Worm (Caenorhabditis elegans) whole organism, young adult: Measurements from ENCODE around the gene flp-23.
A peak's percentile ranks its signal among the peaks of the same experiment; 100 is the strongest.

ENCODE experiments used
- C06A6.2 ChIP-seq: fragments of 200-800 bp; sonication (Bioruptor generic); conservative IDR thresholded peaks from 2 replicates; pipeline ENCODE4 v1.3.6; 2022; ENCODE audit warnings: missing genetic modification characterization, missing compliant biosample characterization
- D2030.7 ChIP-seq: fragments of 200-800 bp; sonication (Bioruptor generic); IDR thresholded peaks from 2 replicates; pipeline ENCODE4 v1.3.6; 2022; ENCODE audit warnings: missing genetic modification reagents, missing genetic modification characterization, missing compliant biosample characterization
- F10E7.11 ChIP-seq: sonication (generic microtip); optimal IDR thresholded peaks from 2 replicates; lab custom pipeline; 2017; ENCODE audit warnings: mild to moderate bottlenecking, missing genetic modification characterization, moderate library complexity, missing compliant biosample characterization
- F22D6.2 ChIP-seq: sonication (generic microtip); optimal IDR thresholded peaks from 2 replicates; lab custom pipeline; 2016; ENCODE audit warnings: mild to moderate bottlenecking, missing genetic modification characterization, missing compliant biosample characterization
- F23B12.7 ChIP-seq: sonication (generic microtip); optimal IDR thresholded peaks from 2 replicates; lab custom pipeline; 2017; ENCODE audit warnings: missing genetic modification characterization, mild to moderate bottlenecking, missing compliant biosample characterization, antibody characterized with exemption, moderate library complexity; ENCODE audit not compliant: insufficient read depth
- F37B4.10 ChIP-seq: fragments of 200-800 bp; sonication (Bioruptor generic); IDR thresholded peaks from 2 replicates; pipeline ENCODE4 v1.3.6; 2022; ENCODE audit warnings: missing genetic modification characterization, missing compliant biosample characterization
- F57C9.4 ChIP-seq: sonication (generic microtip); optimal IDR thresholded peaks from 2 replicates; lab custom pipeline; 2017; ENCODE audit warnings: mild to moderate bottlenecking, missing genetic modification characterization, missing compliant biosample characterization
- K11D2.4 ChIP-seq: fragments of 200-800 bp; sonication (Bioruptor generic); IDR thresholded peaks from 2 replicates; pipeline ENCODE4 v1.3.6; 2022; ENCODE audit warnings: missing genetic modification reagents, missing genetic modification characterization, missing compliant biosample characterization
- K12H6.12 ChIP-seq: fragments of 200-800 bp; sonication (Bioruptor generic); optimal IDR thresholded peaks from 2 replicates; lab custom pipeline; 2018; ENCODE audit warnings: mild to moderate bottlenecking, missing genetic modification characterization, missing compliant biosample characterization
- Y53F4B.3 ChIP-seq: fragments of 200-800 bp; sonication (Bioruptor generic); IDR thresholded peaks from 2 replicates; pipeline ENCODE4 v1.3.6; 2022; ENCODE audit warnings: missing genetic modification reagents, missing genetic modification characterization, missing compliant biosample characterization
- Y79H2A.3 ChIP-seq: fragments of 200-800 bp; sonication (Bioruptor generic); conservative IDR thresholded peaks from 2 replicates; pipeline ENCODE4 v1.3.6; 2022; ENCODE audit warnings: missing genetic modification reagents, missing genetic modification characterization, missing compliant biosample characterization
- ama-1 ChIP-seq, 3 experiments: fragments of 150-350 bp in 1 of 3; sonication (generic microtip) in 2 of 3; optimal IDR thresholded peaks; 2 replicates each; lab custom pipeline; 2014 to 2018; ENCODE audit warnings: missing biosample characterization in 2 of 3, missing genetic modification characterization in 2 of 3, missing genetic modification reagents in 2 of 3
- aptf-2 ChIP-seq: fragments of 200-800 bp; sonication (Bioruptor generic); conservative IDR thresholded peaks from 2 replicates; pipeline ENCODE4 v1.3.6; 2022; ENCODE audit warnings: missing genetic modification reagents, missing genetic modification characterization, missing compliant biosample characterization
- bed-2 ChIP-seq: fragments of 200-800 bp; sonication (Bioruptor generic); IDR thresholded peaks from 2 replicates; pipeline ENCODE4 v1.3.6; 2022; ENCODE audit warnings: missing genetic modification reagents, missing genetic modification characterization, missing compliant biosample characterization
- cebp-1 ChIP-seq, 2 experiments: fragments of 200-800 bp in 1 of 2; sonication (Bioruptor generic) in 1 of 2; sonication (generic microtip) in 1 of 2; IDR thresholded peaks in 1 of 2; optimal IDR thresholded peaks in 1 of 2; 2 replicates each; pipeline versions ENCODE4 v1.3.6 to Lab custom; 2017 to 2022; ENCODE audit warnings: missing compliant biosample characterization in 2 of 2, missing genetic modification characterization in 2 of 2, mild to moderate bottlenecking in 1 of 2, missing genetic modification reagents in 1 of 2, moderate library complexity in 1 of 2
- ceh-40 ChIP-seq: fragments of 200-800 bp; sonication (Bioruptor generic); IDR thresholded peaks from 2 replicates; pipeline ENCODE4 v1.3.6; 2022; ENCODE audit warnings: missing genetic modification characterization, missing compliant biosample characterization
- ceh-91 ChIP-seq: fragments of 200-800 bp; sonication (Bioruptor generic); IDR thresholded peaks from 2 replicates; pipeline ENCODE4 v1.3.6; 2022; ENCODE audit warnings: missing genetic modification reagents, missing genetic modification characterization, missing compliant biosample characterization
- dpff-1 ChIP-seq: sonication (generic microtip); optimal IDR thresholded peaks from 2 replicates; lab custom pipeline; 2017; ENCODE audit warnings: mild to moderate bottlenecking, missing genetic modification characterization, missing compliant biosample characterization
- dpl-1 ChIP-seq: fragments of 150-350 bp; optimal IDR thresholded peaks from 2 replicates; lab custom pipeline; 2014; ENCODE audit warnings: missing biosample characterization, missing genetic modification reagents, missing genetic modification characterization
- efl-1 ChIP-seq: fragments of 150-350 bp; optimal IDR thresholded peaks from 2 replicates; lab custom pipeline; 2014; ENCODE audit warnings: missing biosample characterization, missing genetic modification reagents, missing genetic modification characterization
- egl-18 ChIP-seq: fragments of 200-800 bp; sonication (Bioruptor generic); IDR thresholded peaks from 2 replicates; pipeline ENCODE4 v1.3.6; 2022; ENCODE audit warnings: missing genetic modification reagents, missing genetic modification characterization, missing compliant biosample characterization
- egrh-3 ChIP-seq: fragments of 200-800 bp; sonication (Bioruptor generic); IDR thresholded peaks from 2 replicates; pipeline ENCODE4 v1.3.6; 2022; ENCODE audit warnings: missing genetic modification reagents, missing genetic modification characterization, missing compliant biosample characterization
- hlh-12 ChIP-seq: sonication (generic microtip); optimal IDR thresholded peaks from 2 replicates; lab custom pipeline; 2016; ENCODE audit warnings: missing genetic modification characterization, missing compliant biosample characterization
- hmg-20 ChIP-seq: fragments of 200-800 bp; sonication (Bioruptor generic); IDR thresholded peaks from 2 replicates; pipeline ENCODE4 v1.3.6; 2022; ENCODE audit warnings: missing genetic modification reagents, missing genetic modification characterization, missing compliant biosample characterization
- lin-35 ChIP-seq, 3 experiments: fragments of 150-350 bp in 2 of 3; sonication (generic microtip) in 1 of 3; optimal IDR thresholded peaks; 2 replicates each; lab custom pipeline; 2014 to 2018; ENCODE audit warnings: missing biosample characterization in 3 of 3, missing genetic modification characterization in 3 of 3, missing genetic modification reagents in 3 of 3
- lin-54 ChIP-seq: fragments of 200-800 bp; sonication (Bioruptor generic); optimal IDR thresholded peaks from 2 replicates; lab custom pipeline; 2018; ENCODE audit warnings: mild to moderate bottlenecking, missing genetic modification characterization, missing compliant biosample characterization
- lsy-27 ChIP-seq: sonication (generic microtip); optimal IDR thresholded peaks from 2 replicates; lab custom pipeline; 2017; ENCODE audit warnings: missing genetic modification characterization, mild to moderate bottlenecking, missing compliant biosample characterization, antibody characterized with exemption, missing genotype, borderline replicate concordance; ENCODE audit not compliant: insufficient read depth
- madf-6 ChIP-seq: fragments of 200-800 bp; sonication (Bioruptor generic); IDR thresholded peaks from 2 replicates; pipeline ENCODE4 v1.3.6; 2022; ENCODE audit warnings: missing genetic modification reagents, missing genetic modification characterization, missing compliant biosample characterization
- madf-8 ChIP-seq: fragments of 200-800 bp; sonication (Bioruptor generic); conservative IDR thresholded peaks from 2 replicates; pipeline ENCODE4 v1.3.6; 2022; ENCODE audit warnings: missing genetic modification reagents, missing genetic modification characterization, missing compliant biosample characterization
- mcd-1 ChIP-seq: fragments of 200-800 bp; sonication (Bioruptor generic); IDR thresholded peaks from 2 replicates; pipeline ENCODE4 v1.3.6; 2022; ENCODE audit warnings: missing genetic modification reagents, missing genetic modification characterization, missing compliant biosample characterization
- nfya-1 ChIP-seq: sonication (generic microtip); optimal IDR thresholded peaks from 2 replicates; lab custom pipeline; 2017; ENCODE audit warnings: antibody characterized with exemption, missing compliant biosample characterization, missing genetic modification characterization, borderline replicate concordance; ENCODE audit not compliant: insufficient read depth
- nfyb-1 ChIP-seq: fragments of 200-800 bp; sonication (Bioruptor generic); IDR thresholded peaks from 2 replicates; pipeline ENCODE4 v1.3.6; 2022; ENCODE audit warnings: missing genetic modification reagents, missing genetic modification characterization, missing compliant biosample characterization
- nhr-179 ChIP-seq: sonication (generic microtip); optimal IDR thresholded peaks from 2 replicates; lab custom pipeline; 2016; ENCODE audit warnings: mild to moderate bottlenecking, missing genetic modification characterization, missing compliant biosample characterization
- nhr-27 ChIP-seq: fragments of 200-800 bp; sonication (Bioruptor generic); optimal IDR thresholded peaks from 2 replicates; lab custom pipeline; 2018; ENCODE audit warnings: mild to moderate bottlenecking, missing genetic modification characterization, moderate library complexity, missing compliant biosample characterization
- nhr-80 ChIP-seq: sonication (generic microtip); optimal IDR thresholded peaks from 2 replicates; lab custom pipeline; 2016; ENCODE audit warnings: missing genetic modification characterization, missing compliant biosample characterization
- rec-8 ChIP-seq, 2 experiments: sonication (generic microtip); optimal IDR thresholded peaks; 2 replicates each; lab custom pipeline; 2016; ENCODE audit warnings: mild to moderate bottlenecking in 2 of 2, missing genetic modification characterization in 2 of 2, missing genetic modification reagents in 2 of 2, missing genotype in 2 of 2, missing biosample characterization in 1 of 2, missing compliant biosample characterization in 1 of 2, moderate library complexity in 1 of 2
- sea-2 ChIP-seq: fragments of 200-800 bp; sonication (Bioruptor generic); IDR thresholded peaks from 2 replicates; pipeline ENCODE4 v1.3.6; 2022; ENCODE audit warnings: missing genetic modification characterization, missing compliant biosample characterization
- snpc-1.3 ChIP-seq: sonication (generic microtip); optimal IDR thresholded peaks from 2 replicates; lab custom pipeline; 2017; ENCODE audit warnings: missing genetic modification characterization, mild to moderate bottlenecking, missing compliant biosample characterization, antibody characterized with exemption, moderate library complexity, missing genotype, missing genetic modification reagents; ENCODE audit not compliant: insufficient read depth
- somi-1 ChIP-seq: fragments of 200-800 bp; sonication (Bioruptor generic); optimal IDR thresholded peaks from 2 replicates; lab custom pipeline; 2018; ENCODE audit warnings: mild to moderate bottlenecking, missing genetic modification characterization, missing compliant biosample characterization
- unc-130 ChIP-seq: sonication (generic microtip); optimal IDR thresholded peaks from 2 replicates; lab custom pipeline; 2016; ENCODE audit warnings: missing genetic modification reagents, missing genetic modification characterization, missing compliant biosample characterization
- unc-62 ChIP-seq: fragments of 150-350 bp; optimal IDR thresholded peaks from 2 replicates; lab custom pipeline; 2014; ENCODE audit warnings: missing biosample characterization, missing genetic modification reagents, missing genetic modification characterization
- zim-3 ChIP-seq: sonication (generic microtip); optimal IDR thresholded peaks from 2 replicates; lab custom pipeline; 2017; ENCODE audit warnings: mild to moderate bottlenecking, missing genetic modification characterization, moderate library complexity, missing compliant biosample characterization
- ztf-18 ChIP-seq: sonication (generic microtip); optimal IDR thresholded peaks from 2 replicates; lab custom pipeline; 2016; ENCODE audit warnings: missing genotype, mild to moderate bottlenecking, missing genetic modification characterization, missing compliant biosample characterization
- ztf-25 ChIP-seq: fragments of 200-800 bp; sonication (Bioruptor generic); IDR thresholded peaks from 2 replicates; pipeline ENCODE4 v1.3.6; 2022; ENCODE audit warnings: missing genetic modification reagents, missing genetic modification characterization, missing compliant biosample characterization
- ztf-26 ChIP-seq: sonication (generic microtip); optimal IDR thresholded peaks from 2 replicates; lab custom pipeline; 2017; ENCODE audit warnings: missing genetic modification characterization, missing compliant biosample characterization
- ztf-28 ChIP-seq: fragments of 200-800 bp; sonication (Bioruptor generic); IDR thresholded peaks from 2 replicates; pipeline ENCODE4 v1.3.6; 2022; ENCODE audit warnings: missing genetic modification reagents, missing genetic modification characterization, missing compliant biosample characterization

Gene flp-23

DNA sequence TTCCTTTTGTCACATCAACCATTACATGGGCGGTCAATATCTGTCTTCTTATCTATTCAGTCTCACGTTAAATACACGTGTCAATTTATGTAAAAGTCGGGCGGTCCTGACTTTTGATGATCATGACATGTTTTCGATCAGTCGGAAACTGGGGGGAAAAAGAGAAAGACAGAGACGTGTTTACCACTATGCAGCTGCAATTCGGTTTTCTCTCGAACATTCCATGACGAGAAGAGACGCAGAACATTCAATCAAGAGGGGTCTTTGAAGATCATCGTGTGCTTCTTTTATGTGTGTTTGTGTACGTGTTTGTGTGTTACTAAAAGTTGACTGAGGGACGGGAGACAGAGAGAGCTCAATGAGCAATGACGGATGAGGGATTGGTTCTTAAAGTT, 7.8 kb downstream of the flp-23 start (continued):
- TF ChIP-seq nfya-1 (tag; lab: Kevin White, UChicago) (no peak), dpff-1 (tag; lab: Kevin White, UChicago) (no peak), Y79H2A.3 (no peak), F37B4.10 (GFP tag; lab: Robert Waterston, UW) (no peak), K11D2.4 (GFP tag; lab: Robert Waterston, UW) (peak; percentile 74), madf-6 (GFP tag; lab: Robert Waterston, UW) (no peak), egrh-3 (0 out of 2 replicates have a peak, but pooled peaks have one; percentile 8), lin-54 (GFP tag; lab: Kevin White, UChicago) (peak; percentile 24), K12H6.12 (tag; lab: Kevin White, UChicago) (peak; percentile 96), F22D6.2 (tag; lab: Kevin White, UChicago) (peak; percentile 80), mcd-1 (GFP tag; lab: Robert Waterston, UW) (peak; percentile 46; the same call in 1 of the 2 replicates), nhr-179 (tag; lab: Kevin White, UChicago) (no peak), ceh-40 (no peak), ceh-91 (GFP tag; lab: Robert Waterston, UW) (no peak), F57C9.4 (tag; lab: Kevin White, UChicago) (no peak), nhr-27 (tag; lab: Kevin White, UChicago) (no peak), snpc-1.3 (tag; lab: Kevin White, UChicago) (no peak), rec-8 (tag; optimal IDR thresholded peaks at IDR 0.05; lab: Kevin White, UChicago) (no peak), lin-35 (GFP tag; optimal IDR thresholded peaks at IDR 0.05; lab: Kevin White, UChicago) (no peak), nfyb-1 (peak; percentile 72; the same call in 1 of the 2 replicates), hlh-12 (no peak), F23B12.7 (tag; lab: Kevin White, UChicago) (no peak), aptf-2 (GFP tag; lab: Robert Waterston, UW) (no peak), ztf-25 (no peak), egl-18 (no peak), nhr-80 (peak; percentile 81), D2030.7 (no peak), ztf-18 (tag; lab: Kevin White, UChicago) (peak; percentile 25)

DNA sequence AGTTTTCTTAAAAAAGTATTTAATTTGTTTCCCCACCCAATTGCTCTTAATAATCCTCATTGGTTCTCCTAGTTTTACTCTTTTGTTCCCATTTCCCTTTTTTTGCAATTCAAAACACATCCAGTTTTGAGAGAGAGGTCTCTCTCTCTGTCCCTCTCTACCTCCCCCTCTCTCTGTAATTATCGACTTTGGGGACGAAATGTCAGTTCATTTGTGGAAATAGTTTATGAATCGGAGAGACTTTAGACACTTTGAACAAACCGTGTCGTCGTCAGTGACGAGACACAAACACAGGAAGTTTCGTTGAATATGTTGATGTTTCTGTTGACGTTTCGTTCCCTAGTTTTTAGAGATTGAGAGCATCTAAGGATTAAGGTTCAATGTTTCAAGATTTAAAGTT, 12.6 kb downstream of the flp-23 start:
- no peak for TF ChIP-seq Y53F4B.3 (GFP tag; lab: Robert Waterston, UW)
- TF ChIP-seq ztf-18 (tag; lab: Kevin White, UChicago) = no peak
- TF ChIP-seq somi-1 = no peak
- no peak for TF ChIP-seq F10E7.11 (tag; lab: Kevin White, UChicago)

- TF ChIP-seq sea-2 (no peak), nfya-1 (tag; lab: Kevin White, UChicago) (no peak), zim-3 (tag; lab: Kevin White, UChicago) (no peak), ztf-28 (GFP tag; lab: Robert Waterston, UW) (no peak), unc-130 (GFP tag; lab: Kevin White, UChicago) (no peak), dpl-1 (GFP tag; lab: Kevin White, UChicago) (no peak), ztf-26 (tag; lab: Kevin White, UChicago) (no peak), bed-2 (no peak), lin-54 (GFP tag; lab: Kevin White, UChicago) (no peak), lsy-27 (no peak), ama-1 (optimal IDR thresholded peaks at IDR 0.05; lab: Kevin White, UChicago) (no peak), ama-1 (GFP tag; optimal IDR thresholded peaks at IDR 0.05; lab: Kevin White, UChicago) (no peak), C06A6.2 (GFP tag; lab: Robert Waterston, UW) (no peak), cebp-1 (GFP tag; IDR thresholded peaks at IDR 0.05; lab: Robert Waterston, UW) (no peak), cebp-1 (tag; optimal IDR thresholded peaks at IDR 0.05; lab: Kevin White, UChicago) (no peak), hmg-20 (GFP tag; lab: Robert Waterston, UW) (no peak), unc-62 (GFP tag; lab: Kevin White, UChicago) (no peak), madf-8 (GFP tag; lab: Robert Waterston, UW) (no peak), efl-1 (GFP tag; lab: Kevin White, UChicago) (no peak)
Measured at ce11 chrIII:8664897-8665388, 14.4 kb downstream of the flp-23 start, which contains the start of gene F22B7.1. Gene F22B7.1 (plus strand): TSS chrIII:8665338.
